Worm (Caenorhabditis elegans): Measurements from ENCODE around the gene mtre-1.
A peak's percentile ranks its signal among the peaks of the same experiment; 100 is the strongest.

The mtre-1 gene

ce11 chrII:8016167-8016566 is 34.2 kb downstream of the mtre-1 start:
- TF ChIP-seq nhr-28 (tag; optimal IDR thresholded peaks at IDR 0.05): peak; percentile 70
- peak; percentile 95 for TF ChIP-seq dmd-6 (GFP tag; IDR thresholded peaks at IDR 0.05)
- TF ChIP-seq ama-1 (optimal IDR thresholded peaks at IDR 0.05): peak; percentile 57
- TF ChIP-seq F10B5.3 (tag; optimal IDR thresholded peaks at IDR 0.05): no peak
- TF ChIP-seq ceh-32 (tag; optimal IDR thresholded peaks at IDR 0.05; ENCODE audit: poor library complexity): no peak
- TF ChIP-seq ctbp-1 (GFP tag; IDR thresholded peaks at IDR 0.05): no peak
- TF ChIP-seq dpl-1 (GFP tag; optimal IDR thresholded peaks at IDR 0.05): no peak
- TF ChIP-seq lir-3 (tag; optimal IDR thresholded peaks at IDR 0.05): no peak
- TF ChIP-seq ZK337.2 (GFP tag; IDR thresholded peaks at IDR 0.05): no peak
- no peak for TF ChIP-seq zip-2 (tag; optimal IDR thresholded peaks at IDR 0.05)
- TF ChIP-seq arid-1 (GFP tag; conservative IDR thresholded peaks at IDR 0.05): 0 out of 2 replicates have a peak, but pooled peaks have one; percentile 15
- TF ChIP-seq ces-1 (GFP tag; optimal IDR thresholded peaks at IDR 0.05): no peak
- TF ChIP-seq tag-97 (GFP tag; IDR thresholded peaks at IDR 0.05): no peak
- no peak for TF ChIP-seq ceh-28 (tag; optimal IDR thresholded peaks at IDR 0.05)
- no peak for TF ChIP-seq spr-3 (GFP tag; optimal IDR thresholded peaks at IDR 0.05)
- TF ChIP-seq rbr-2 (tag; optimal IDR thresholded peaks at IDR 0.05): no peak
- no peak for TF ChIP-seq hmg-1.1 (GFP tag; IDR thresholded peaks at IDR 0.05)
- peak; percentile 57 to 76 for TF ChIP-seq mdl-1 (tag; optimal IDR thresholded peaks at IDR 0.05)
- no peak; the same call in 1 of the 2 replicates for TF ChIP-seq madf-9 (GFP tag; conservative IDR thresholded peaks at IDR 0.05)
- no peak for TF ChIP-seq unc-62 (GFP tag; optimal IDR thresholded peaks at IDR 0.05 in 1 of 2)
- no peak for TF ChIP-seq unc-62 (tag; optimal IDR thresholded peaks at IDR 0.05)
- no peak for TF ChIP-seq dmd-8 (GFP tag; IDR thresholded peaks at IDR 0.05)
- TF ChIP-seq dve-1 (tag; optimal IDR thresholded peaks at IDR 0.05; ENCODE audit: insufficient read depth): peak; percentile 69
- no peak for TF ChIP-seq ZK546.5 (tag; optimal IDR thresholded peaks at IDR 0.05)
- TF ChIP-seq F37D6.2 (tag; optimal IDR thresholded peaks at IDR 0.05): no peak
- no peak for TF ChIP-seq sdz-12 (GFP tag; optimal IDR thresholded peaks at IDR 0.05)
- TF ChIP-seq mxl-3 (GFP tag; optimal IDR thresholded peaks at IDR 0.05): no peak
- TF ChIP-seq duxl-1 (tag; optimal IDR thresholded peaks at IDR 0.05; ENCODE audit: poor library complexity): no peak
- TF ChIP-seq ztf-11 (tag; optimal IDR thresholded peaks at IDR 0.05): no peak
- peak; percentile 61 for TF ChIP-seq mes-2 (tag; optimal IDR thresholded peaks at IDR 0.05; ENCODE audit: poor library complexity, severe bottlenecking)
- TF ChIP-seq R02D3.7 (tag; optimal IDR thresholded peaks at IDR 0.05): no peak
- TF ChIP-seq nhr-237 (tag; optimal IDR thresholded peaks at IDR 0.05): no peak
- TF ChIP-seq nhr-10 (tag; optimal IDR thresholded peaks at IDR 0.05): no peak
- no peak for TF ChIP-seq attf-4 (tag; optimal IDR thresholded peaks at IDR 0.05)
- TF ChIP-seq aly-2 (tag; optimal IDR thresholded peaks at IDR 0.05): no peak
- TF ChIP-seq hlh-11 (tag; optimal IDR thresholded peaks at IDR 0.05): peak; percentile 80
- peak; percentile 34; the same call in 1 of the 2 replicates for TF ChIP-seq pha-4 (GFP tag; IDR thresholded peaks at IDR 0.05)
- no peak for TF ChIP-seq pha-4 (tag; optimal IDR thresholded peaks at IDR 0.05)
- TF ChIP-seq zfp-3 (GFP tag; conservative IDR thresholded peaks at IDR 0.05): no peak
- TF ChIP-seq T26A8.4 (GFP tag; IDR thresholded peaks at IDR 0.05): peak; percentile 15; the same call in 1 of the 2 replicates
- no peak for TF ChIP-seq daf-8 (GFP tag; IDR thresholded peaks at IDR 0.05)
- TF ChIP-seq Y75B8A.6 (GFP tag; IDR thresholded peaks at IDR 0.05): no peak
- TF ChIP-seq ceh-62 (tag; optimal IDR thresholded peaks at IDR 0.05): no peak
- TF ChIP-seq aha-1 (tag): peak; percentile 98
- TF ChIP-seq set-16 (GFP tag; IDR thresholded peaks at IDR 0.05): no peak
- TF ChIP-seq F49E8.2 (tag; optimal IDR thresholded peaks at IDR 0.05; ENCODE audit: borderline replicate concordance): no peak
- TF ChIP-seq lin-15B (tag; optimal IDR thresholded peaks at IDR 0.05): no peak
- TF ChIP-seq Y48G9A.11 (GFP tag; IDR thresholded peaks at IDR 0.05): no peak
- no peak for TF ChIP-seq nhr-76 (tag; optimal IDR thresholded peaks at IDR 0.05)
- no peak for TF ChIP-seq nhr-41 (GFP tag; IDR thresholded peaks at IDR 0.05)
- TF ChIP-seq egl-43 (GFP tag; IDR thresholded peaks at IDR 0.05): peak; percentile 53; the same call in 1 of the 2 replicates
- TF ChIP-seq ceh-20 (GFP tag; IDR thresholded peaks at IDR 0.05): no peak

All from whole organism, L4 larva.